Fruit fly (Drosophila melanogaster): ENCODE results near the gene CG4962.

The CG4962 gene

dm6 chr3L:16317724-16318123, 22.4 kb upstream of the CG4962 start, which contains the start of gene Nplp3:
Gene Nplp3, plus strand, starts transcription at chr3L:16318024.
- TF ChIP-seq CG17801 (GFP tag; optimal IDR thresholded peaks at IDR 0.05; ENCODE audit: partially characterized antibody) = no peak

DNA sequence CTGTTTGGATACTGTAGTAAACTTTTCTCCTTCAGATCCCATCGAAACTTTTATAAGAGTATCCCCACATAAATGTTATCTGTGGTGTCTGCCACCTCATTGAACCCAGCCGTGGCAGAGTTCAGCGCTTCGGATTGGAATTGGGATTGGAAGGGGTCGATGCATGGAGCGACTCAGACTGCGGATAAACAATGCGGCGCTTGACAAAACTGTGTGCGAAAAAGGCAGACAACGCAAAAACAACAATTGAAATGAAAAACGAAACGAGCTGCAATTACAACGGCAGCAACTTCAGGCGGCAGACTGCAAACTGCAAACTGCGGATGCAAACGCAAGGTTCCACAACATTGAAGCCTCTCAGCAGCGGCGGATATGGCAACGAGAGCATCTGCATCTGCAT, 18.6 kb upstream of the CG4962 start, which contains the start of gene CG13062:
CG13062 (plus strand) TSS at position 301 of the 400 bp plus-strand sequence.
- no peak for TF ChIP-seq CG17801 (GFP tag; optimal IDR thresholded peaks at IDR 0.05; ENCODE audit: partially characterized antibody)

DNA sequence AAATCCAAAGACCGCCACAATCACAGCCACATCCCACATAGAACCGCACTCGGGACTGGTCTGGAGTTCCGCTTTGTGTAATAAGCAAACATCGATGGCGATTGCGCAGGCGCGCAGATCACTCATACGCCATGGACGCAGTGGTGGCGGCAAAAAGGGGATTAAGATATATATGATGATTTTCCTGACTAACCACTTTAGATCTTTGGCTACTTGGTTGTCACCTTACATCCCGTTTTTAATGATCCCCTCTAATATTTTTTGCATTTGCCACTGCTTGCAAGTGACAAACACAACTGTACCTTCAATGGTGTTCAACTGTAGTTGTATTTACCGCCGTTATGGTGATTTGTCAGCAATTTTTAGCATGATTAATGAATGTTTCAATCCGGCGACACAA, 14.6 kb upstream of the CG4962 start:
- TF ChIP-seq CG17801 (GFP tag; optimal IDR thresholded peaks at IDR 0.05; ENCODE audit: partially characterized antibody) = no peak

dm6 chr3L:16308380-16308779, 13.0 kb upstream of the CG4962 start, which contains the start of gene CG13042:
Gene CG13042, minus strand, starts transcription at chr3L:16308480.
- TF ChIP-seq CG17801 (GFP tag; optimal IDR thresholded peaks at IDR 0.05; ENCODE audit: partially characterized antibody) = no peak

DNA sequence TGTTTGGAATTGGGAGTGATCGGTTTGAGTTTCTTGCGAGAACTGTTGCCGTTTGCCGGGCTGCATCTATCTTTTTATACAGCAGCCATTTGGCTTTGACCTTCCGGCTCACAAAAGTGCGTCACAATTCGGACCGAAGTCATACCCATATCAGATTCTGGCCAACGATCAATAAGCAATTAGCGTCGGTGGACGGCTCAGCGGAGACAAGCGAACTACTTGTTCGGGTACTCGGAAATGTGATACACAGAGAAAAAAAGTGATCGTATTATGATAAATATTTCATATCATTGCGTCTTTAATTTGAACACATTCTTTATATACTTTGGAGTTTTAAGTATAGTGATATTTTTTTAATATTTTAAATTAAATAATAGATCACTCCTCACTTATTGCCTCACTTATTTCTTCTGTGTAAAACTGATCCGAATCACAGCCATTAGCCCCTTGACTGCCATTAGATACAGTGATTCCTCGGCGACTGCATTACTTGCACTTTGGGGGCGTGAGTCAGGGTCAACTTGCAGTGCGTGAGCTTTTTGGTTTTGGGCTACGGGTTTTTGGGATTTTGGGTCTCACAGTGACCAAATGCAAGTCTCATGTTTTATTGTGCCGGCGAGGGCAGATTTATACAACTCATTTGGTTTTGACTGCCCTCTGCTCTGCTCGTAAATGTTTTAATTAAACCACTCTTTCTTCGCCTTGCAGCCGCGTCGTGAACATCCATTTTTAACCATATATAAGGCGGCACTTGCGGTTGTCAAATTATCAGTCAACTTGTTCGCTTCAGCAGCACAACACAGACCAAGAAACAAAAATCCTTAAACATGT, 10.7 kb upstream of the CG4962 start, which contains the start of the genes CG13043 and CG13063:
CG13043 (minus strand) TSS at position 51 of the 831 bp plus-strand sequence.
CG13063 (plus strand) TSS at position 781 of the 831 bp plus-strand sequence.
- no peak for TF ChIP-seq CG17801 (GFP tag; optimal IDR thresholded peaks at IDR 0.05; ENCODE audit: partially characterized antibody)

dm6 chr3L:16303982-16304381, 8.6 kb upstream of the CG4962 start, which contains the start of gene CG43249:
Gene CG43249, plus strand, starts transcription at chr3L:16304282.
- no peak for TF ChIP-seq CG17801 (GFP tag; optimal IDR thresholded peaks at IDR 0.05; ENCODE audit: partially characterized antibody)

DNA sequence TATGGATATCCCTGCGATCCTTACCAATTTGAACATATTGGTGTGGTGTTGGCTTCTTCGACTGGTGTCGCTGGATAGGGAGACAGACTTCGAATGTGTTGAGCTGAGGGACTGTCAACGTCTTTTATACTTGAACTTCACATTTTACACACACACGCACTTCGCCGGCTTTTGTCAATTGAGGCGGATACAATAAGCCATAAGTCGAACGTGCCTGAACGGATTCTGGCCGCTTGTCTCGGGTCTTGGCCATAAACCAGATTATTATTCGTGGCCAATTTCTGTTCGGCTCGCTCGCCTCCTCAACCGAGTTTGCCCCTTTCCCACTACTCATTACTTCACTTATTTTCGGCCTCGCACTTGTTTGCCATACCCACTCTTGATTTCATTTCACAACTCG, 7.7 kb upstream of the CG4962 start, which contains the start of gene CG13044:
CG13044 (minus strand) TSS at position 101 of the 400 bp plus-strand sequence.
- no peak for TF ChIP-seq CG17801 (GFP tag; optimal IDR thresholded peaks at IDR 0.05; ENCODE audit: partially characterized antibody)

dm6 chr3L:16301153-16301552, 5.8 kb upstream of the CG4962 start, which contains the start of gene CG4982:
Gene CG4982, plus strand, starts transcription at chr3L:16301453.
- no peak for TF ChIP-seq CG17801 (GFP tag; optimal IDR thresholded peaks at IDR 0.05; ENCODE audit: partially characterized antibody)

DNA sequence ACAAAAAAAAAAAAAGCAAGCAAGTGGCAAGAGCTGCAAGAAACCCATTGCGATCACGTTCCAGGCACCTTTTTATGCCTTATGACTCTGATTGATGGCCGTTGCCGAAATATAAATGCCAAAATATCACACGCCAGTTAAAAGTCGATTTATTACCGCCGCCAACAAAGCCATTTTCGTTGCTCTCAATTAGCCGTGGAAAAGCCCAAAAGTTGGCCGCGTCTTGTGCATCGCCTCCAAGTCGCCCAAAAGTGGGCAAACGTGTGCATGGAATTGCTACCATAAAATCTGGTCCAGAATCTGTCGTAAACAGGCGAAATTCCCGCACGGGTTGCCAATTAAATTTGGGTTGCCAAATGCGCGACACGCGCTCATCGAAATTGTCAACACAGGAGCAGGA, 3.7 kb downstream of the CG4962 start:
- no peak for TF ChIP-seq CG17801 (GFP tag; optimal IDR thresholded peaks at IDR 0.05; ENCODE audit: partially characterized antibody)

DNA sequence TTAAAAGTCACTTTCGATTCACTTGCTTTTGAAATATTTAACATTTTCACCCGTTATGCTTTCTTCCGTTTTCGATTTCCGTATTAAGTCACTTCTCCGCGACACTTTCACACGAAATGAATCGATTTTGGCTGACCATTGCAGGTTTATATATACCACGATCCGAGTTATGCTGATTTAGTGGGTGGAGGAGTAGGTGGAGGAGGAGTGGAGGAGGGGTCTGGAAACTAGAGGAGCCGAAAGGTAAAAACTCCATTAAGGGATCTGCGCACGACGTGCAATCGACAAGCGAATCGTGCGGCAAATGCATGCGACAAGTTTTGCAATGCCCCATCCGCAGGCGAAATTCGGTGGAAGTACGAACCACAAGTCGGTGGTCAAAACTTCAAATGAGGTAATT, 4.5 kb downstream of the CG4962 start, which contains the start of gene CG13045:
CG13045 (minus strand) TSS at position 101 of the 400 bp plus-strand sequence.
- no peak for TF ChIP-seq CG17801 (GFP tag; optimal IDR thresholded peaks at IDR 0.05; ENCODE audit: partially characterized antibody)

DNA sequence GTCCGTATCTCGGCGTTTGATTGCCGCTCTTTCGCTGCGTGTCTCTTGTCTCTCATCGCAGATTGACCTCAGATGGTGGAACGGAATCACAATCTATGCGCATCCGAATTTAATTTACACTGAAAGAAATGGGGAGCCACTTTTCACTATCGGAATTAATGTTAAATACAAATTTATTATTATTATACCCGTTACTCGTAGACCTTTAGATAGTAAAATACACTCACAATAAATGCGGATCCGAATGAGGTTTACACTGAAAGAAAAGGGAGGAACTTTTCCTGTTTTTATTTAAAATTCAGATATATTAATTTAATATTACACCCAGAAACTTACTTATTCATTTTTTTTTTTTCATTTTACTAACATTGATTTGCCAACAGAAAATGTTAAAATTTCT, 6.3 kb downstream of the CG4962 start:
- TF ChIP-seq CG17801 (GFP tag; optimal IDR thresholded peaks at IDR 0.05; ENCODE audit: partially characterized antibody) = no peak

dm6 chr3L:16288322-16288721, 7.0 kb downstream of the CG4962 start, which contains the start of gene CG13046:
Gene CG13046, minus strand, starts transcription at chr3L:16288422.
- TF ChIP-seq CG17801 (GFP tag; optimal IDR thresholded peaks at IDR 0.05; ENCODE audit: partially characterized antibody) = no peak

- TF ChIP-seq CG17801 (GFP tag; optimal IDR thresholded peaks at IDR 0.05; ENCODE audit: partially characterized antibody) = no peak
Measured at dm6 chr3L:16286258-16286657, 9.1 kb downstream of the CG4962 start.

DNA sequence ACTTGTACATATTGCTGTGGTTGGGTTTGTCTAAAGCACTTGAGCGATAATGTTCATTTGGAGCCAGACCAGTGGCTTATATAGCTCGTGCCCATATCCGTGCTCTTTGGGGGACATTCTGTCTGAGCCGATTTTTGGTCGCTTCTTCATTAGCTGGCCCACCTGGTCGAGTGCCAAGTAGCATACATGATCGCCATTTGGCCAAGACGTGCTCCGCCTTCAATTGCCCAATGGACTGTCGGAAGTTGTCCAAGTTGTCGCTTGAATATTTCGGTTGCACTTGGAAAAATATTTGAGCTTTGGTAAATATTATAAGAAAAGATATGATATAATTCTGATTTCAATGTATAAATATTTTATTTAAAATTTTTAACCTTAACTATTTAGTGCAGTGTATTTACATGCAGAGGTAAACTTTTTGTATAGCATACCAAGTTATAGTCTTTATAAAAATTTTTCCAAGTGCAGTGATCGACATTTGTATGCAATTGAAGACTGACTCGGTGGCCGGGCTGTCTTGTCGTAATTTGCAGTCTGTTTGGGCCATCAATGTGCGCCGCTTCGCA, 9.9 kb downstream of the CG4962 start, which contains the start of gene CG13047:
CG13047 (minus strand) TSS at position 51 of the 566 bp plus-strand sequence.
- TF ChIP-seq CG17801 (GFP tag; optimal IDR thresholded peaks at IDR 0.05; ENCODE audit: partially characterized antibody) = no peak

DNA sequence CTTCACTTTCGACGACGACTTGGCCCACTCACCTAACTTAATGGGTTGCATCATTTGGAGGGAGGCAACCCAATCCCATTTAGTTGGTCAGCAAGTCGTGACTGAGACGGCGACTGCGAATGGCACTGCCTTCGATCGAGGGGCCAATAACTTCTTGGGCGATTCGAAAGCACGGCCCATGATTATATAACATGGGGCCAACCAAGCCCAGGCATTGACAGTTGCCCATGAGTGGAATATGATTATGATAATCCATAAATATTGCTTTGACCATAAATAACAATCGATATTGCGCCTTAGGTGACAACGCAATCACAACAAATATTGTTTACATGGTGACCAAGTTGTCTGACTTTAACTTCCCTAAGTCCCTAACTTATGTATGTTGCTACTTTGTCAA, 11.5 kb downstream of the CG4962 start, which contains the start of gene CG13048:
CG13048 (minus strand) TSS at position 101 of the 400 bp plus-strand sequence.
- no peak for TF ChIP-seq CG17801 (GFP tag; optimal IDR thresholded peaks at IDR 0.05; ENCODE audit: partially characterized antibody)
